Fruit fly (Drosophila melanogaster) Kc167 (cell line): ENCODE data around the gene Alp12.

Source experiments
- Myc ChIP-seq: fragments of >200 bp; optimal IDR thresholded peaks from 2 replicates; lab custom pipeline; 2017; ENCODE audit warnings: missing external identifiers
- Sin3A ChIP-seq: fragments of >200 bp; optimal IDR thresholded peaks from 2 replicates; lab custom pipeline; 2018; ENCODE audit warnings: missing external identifiers
- h ChIP-seq: fragments of >200 bp; optimal IDR thresholded peaks from 3 replicates; lab custom pipeline; 2018; ENCODE audit warnings: missing external identifiers
- insv ChIP-seq: fragments of >200 bp; optimal IDR thresholded peaks from 3 replicates; lab custom pipeline; 2018; ENCODE audit warnings: missing external identifiers
- psq ChIP-seq: fragments of >200 bp; optimal IDR thresholded peaks from 2 replicates; lab custom pipeline; 2017; ENCODE audit warnings: missing external identifiers
- ttk ChIP-seq: sonication (Bioruptor generic); optimal IDR thresholded peaks from 2 replicates; lab custom pipeline; 2017; ENCODE audit warnings: missing external identifiers

Alp12 gene

DNA sequence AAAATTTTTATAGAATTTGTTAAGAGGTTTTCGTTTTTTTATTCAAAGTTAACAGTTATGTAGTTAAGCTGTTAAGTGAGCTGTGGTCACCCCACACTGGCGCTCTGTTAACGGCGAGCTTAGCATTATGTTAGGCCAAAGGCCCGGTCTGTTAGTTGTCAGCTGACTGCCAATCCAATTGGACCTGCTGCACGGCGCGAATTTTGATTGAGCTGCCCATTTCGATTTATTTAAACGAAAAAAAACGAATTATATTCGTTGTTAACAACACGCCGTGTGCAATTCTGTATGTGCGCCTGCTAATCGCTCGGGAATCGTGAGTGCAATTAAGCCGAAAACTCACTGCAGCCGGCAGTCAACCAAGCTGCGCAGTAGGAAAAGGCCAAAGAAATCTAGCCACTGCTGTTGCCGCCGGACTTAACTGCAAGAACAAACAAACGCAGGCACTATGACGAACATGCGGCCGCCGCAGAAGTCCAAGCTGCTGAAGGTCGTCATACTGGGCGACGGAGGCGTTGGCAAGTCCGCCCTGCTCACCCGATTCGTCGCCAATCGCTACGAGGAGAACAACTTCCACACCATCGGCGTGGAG, 8.7 kb downstream of the Alp12 start, which contains the start of gene Rab9:
Rab9 (plus strand) TSS at position 151 of the 592 bp plus-strand sequence.
- TF ChIP-seq insv (lab: Kevin White, UChicago) = no peak
- no peak for TF ChIP-seq psq
- TF ChIP-seq Myc = no peak
- no peak for TF ChIP-seq ttk (lab: Kevin White, UChicago)
- no peak for TF ChIP-seq h (lab: Kevin White, UChicago)
- no peak for TF ChIP-seq Sin3A (lab: Kevin White, UChicago)

DNA sequence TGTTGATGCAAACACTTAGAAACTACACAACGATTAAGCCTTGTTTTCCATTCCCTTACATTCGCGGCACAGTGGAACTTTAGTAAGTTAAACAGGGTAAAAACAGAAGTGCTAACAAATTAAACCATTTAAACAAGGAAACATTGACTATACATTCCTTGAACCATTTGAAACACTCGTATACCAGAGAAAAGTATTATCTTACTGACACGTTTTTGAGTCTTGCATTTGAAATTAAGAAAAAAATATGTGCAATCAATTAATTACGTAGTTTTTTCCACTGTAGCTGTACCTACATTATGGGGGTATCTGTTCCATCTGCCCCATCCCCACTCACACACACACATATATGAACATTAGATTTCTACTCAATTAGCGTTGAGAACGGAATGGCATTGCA, 9.4 kb downstream of the Alp12 start:
- TF ChIP-seq Myc = no peak
- no peak for TF ChIP-seq ttk (lab: Kevin White, UChicago)
- TF ChIP-seq psq = no peak
- no peak for TF ChIP-seq Sin3A (lab: Kevin White, UChicago)
- no peak for TF ChIP-seq insv (lab: Kevin White, UChicago)
- no peak for TF ChIP-seq h (lab: Kevin White, UChicago)

DNA sequence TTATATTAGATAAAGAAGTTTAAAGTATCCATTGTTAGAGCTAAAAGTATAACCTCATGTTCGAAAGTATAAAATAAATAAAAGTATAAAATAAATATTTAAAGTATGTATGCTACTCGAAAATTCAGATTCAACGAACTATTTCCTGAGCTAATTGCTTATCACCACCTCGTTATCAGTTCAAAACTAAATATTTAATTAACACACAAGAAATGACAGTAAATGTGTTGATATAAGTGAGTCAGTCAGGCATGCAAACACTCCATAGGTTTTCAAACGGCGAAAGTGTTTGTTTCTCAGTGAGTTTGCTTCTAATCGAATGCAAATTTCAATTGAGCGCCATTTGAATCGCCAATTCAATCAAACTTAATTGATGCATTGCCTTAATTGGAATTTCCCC, 10.4 kb downstream of the Alp12 start:
- TF ChIP-seq ttk (lab: Kevin White, UChicago) (no peak), Myc (no peak), insv (lab: Kevin White, UChicago) (no peak), h (lab: Kevin White, UChicago) (no peak), psq (no peak), Sin3A (lab: Kevin White, UChicago) (no peak)

DNA sequence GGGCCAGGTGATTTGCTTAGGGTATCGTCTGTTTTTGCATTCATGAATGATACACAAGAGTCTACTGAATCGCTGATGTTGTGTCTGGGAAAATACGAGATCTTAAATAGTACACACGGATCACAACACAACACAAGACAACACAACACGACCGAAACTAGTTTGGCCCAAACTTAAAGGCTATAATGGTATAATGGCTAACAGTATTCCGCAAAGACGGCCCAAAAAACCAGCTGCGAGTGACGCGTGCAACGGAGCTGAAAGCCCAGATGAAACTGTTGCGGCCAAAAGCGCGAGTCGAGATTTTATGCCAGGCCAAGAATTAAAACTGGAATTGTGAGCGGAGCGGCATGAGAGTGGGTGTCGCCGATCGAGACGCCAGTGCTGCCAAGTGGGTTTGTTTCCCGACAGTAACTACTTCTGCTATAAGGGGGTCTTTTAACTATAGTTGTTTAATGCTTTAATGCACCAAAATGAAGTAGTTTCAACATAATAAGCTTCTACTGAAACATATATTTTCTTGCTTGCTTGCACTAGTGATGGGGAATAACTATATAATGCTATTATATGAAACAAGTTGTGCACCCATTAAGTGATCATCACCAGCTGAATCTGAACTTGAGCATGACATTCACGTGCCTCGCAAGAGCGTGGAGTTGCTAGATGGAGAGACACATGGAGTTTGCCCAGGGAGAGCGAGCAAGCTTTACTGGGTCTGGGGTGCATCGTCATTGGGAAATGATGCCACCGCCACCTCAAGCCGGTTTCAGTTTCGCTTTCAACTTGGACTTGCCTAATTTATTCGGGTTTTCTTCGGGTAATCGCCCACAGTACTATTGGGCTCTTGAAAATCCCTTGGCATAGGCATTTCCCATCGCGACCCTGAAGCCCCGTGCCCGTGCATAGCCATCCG, 15.1 kb downstream of the Alp12 start:
- no peak for TF ChIP-seq psq
- TF ChIP-seq Myc = no peak
- TF ChIP-seq insv (lab: Kevin White, UChicago) = no peak
- TF ChIP-seq Sin3A (lab: Kevin White, UChicago) = no peak
- TF ChIP-seq h (lab: Kevin White, UChicago) = no peak
- no peak for TF ChIP-seq ttk (lab: Kevin White, UChicago)

DNA sequence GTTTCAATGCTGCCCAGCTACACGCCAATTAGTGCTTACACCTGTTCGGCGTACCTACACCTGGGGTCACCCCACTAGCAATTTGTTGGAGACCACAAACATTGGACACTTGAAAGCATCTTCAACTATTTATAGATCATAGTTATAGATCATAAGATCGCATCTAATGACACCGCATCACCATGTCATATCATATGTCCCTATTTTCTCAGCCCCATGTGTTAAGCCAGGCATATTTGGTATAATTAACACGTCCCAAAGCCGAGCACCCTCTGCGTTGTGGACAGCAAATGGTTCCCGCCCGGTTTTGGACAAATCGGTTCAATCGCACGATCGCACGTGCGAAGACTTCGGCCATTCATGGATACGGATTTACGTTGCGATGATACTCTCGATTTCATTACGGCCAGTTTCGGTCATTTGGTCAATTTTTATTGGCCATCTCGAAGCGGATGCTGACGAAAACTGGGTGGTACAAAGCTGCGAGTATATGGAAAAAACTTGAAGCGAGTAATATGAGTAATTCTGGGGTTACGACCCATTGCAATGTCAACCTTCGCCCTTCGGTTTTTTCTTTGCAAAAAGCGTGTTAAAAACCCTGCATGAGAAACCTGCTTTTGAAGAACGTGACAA, 15.9 kb downstream of the Alp12 start:
- TF ChIP-seq Myc (no peak), h (lab: Kevin White, UChicago) (no peak), psq (no peak), insv (lab: Kevin White, UChicago) (no peak), ttk (lab: Kevin White, UChicago) (no peak), Sin3A (lab: Kevin White, UChicago) (no peak)

DNA sequence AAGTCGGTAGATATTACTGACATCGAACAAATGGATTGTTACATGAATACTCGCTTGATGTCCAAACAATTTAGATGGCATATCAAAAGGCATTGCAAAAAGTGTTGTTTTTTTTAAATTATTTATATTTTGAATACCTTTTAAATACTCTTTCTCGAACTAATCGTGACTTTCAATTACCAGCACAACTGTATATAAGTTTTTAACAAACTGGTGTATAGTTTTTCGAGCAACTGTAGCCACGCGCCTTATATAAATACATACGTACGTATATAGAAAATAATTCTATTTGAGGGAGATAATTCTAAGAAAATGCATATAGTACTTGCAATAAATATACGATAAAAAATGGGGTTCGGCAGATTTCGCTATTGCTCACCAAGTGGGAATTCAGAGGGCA, 16.4 kb downstream of the Alp12 start:
- TF ChIP-seq Sin3A (lab: Kevin White, UChicago) = no peak
- no peak for TF ChIP-seq psq
- TF ChIP-seq h (lab: Kevin White, UChicago) = no peak
- TF ChIP-seq insv (lab: Kevin White, UChicago) = no peak
- TF ChIP-seq ttk (lab: Kevin White, UChicago) = no peak
- TF ChIP-seq Myc = no peak

DNA sequence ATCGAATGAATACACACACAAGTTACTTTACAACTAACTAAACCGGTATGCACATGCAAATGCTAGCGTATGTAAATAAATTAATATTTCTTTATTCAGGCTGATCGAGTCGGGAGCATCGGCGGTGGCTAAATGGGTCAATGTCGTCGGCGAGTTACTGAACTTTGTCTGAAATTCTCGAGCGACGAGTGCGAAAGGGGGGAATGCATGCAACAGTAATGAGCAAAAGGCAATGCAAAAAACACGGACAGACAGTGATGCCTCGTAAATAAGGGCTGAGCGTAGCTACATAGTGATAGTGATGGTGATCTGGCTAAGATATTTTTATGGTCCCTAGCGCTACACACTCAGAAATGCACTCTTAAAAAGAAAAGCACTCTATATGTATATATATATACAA, 16.9 kb downstream of the Alp12 start:
- no peak for TF ChIP-seq Myc
- no peak for TF ChIP-seq ttk (lab: Kevin White, UChicago)
- TF ChIP-seq psq = no peak
- TF ChIP-seq h (lab: Kevin White, UChicago) = no peak

DNA sequence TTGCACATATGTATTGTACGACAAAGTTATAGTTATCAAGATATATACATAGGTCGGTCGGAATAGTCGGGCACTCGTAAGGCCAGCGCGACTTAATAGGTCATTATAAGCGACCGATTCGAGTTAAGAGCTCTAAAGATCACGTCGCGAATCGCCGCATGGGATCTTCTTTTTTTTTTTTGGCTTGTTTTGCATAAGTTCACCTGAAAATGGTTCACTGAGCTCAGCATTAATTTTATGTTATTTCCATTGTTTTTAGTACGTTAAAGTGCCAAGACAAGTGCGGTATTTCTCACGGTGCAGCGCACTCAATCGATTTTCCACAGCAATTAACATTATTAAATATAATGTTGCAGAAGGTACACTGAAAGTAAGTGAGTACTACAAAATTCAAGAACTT, 17.5 kb downstream of the Alp12 start:
- no peak for TF ChIP-seq Myc
- no peak for TF ChIP-seq ttk (lab: Kevin White, UChicago)
- TF ChIP-seq Sin3A (lab: Kevin White, UChicago) = no peak
- TF ChIP-seq psq = no peak
- TF ChIP-seq h (lab: Kevin White, UChicago) = no peak
- TF ChIP-seq insv (lab: Kevin White, UChicago) = no peak

DNA sequence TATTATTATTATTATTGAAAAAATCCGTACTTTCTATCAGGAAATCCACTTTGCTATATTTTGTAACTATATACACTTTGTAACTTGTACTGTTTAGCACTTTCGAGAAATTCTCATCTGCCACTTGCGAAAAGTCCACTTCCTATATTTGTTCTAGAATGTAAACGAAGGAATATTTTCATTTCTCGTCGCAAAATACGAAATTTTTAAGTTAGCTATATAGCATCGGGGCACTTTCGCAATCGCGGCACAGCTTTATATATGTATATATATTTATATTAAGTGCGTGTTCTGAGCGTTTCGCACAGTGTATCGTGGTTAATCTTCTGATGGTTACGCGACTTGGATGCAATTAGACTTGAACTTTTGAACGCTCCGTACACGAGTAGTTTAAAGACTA, 17.9 kb downstream of the Alp12 start, which contains the start of gene RanGAP:
RanGAP (plus strand) TSS at position 169 of the 400 bp plus-strand sequence.
- TF ChIP-seq h (lab: Kevin White, UChicago) (no peak), Sin3A (lab: Kevin White, UChicago) (no peak), Myc (no peak), psq (no peak), insv (lab: Kevin White, UChicago) (no peak), ttk (lab: Kevin White, UChicago) (no peak)

DNA sequence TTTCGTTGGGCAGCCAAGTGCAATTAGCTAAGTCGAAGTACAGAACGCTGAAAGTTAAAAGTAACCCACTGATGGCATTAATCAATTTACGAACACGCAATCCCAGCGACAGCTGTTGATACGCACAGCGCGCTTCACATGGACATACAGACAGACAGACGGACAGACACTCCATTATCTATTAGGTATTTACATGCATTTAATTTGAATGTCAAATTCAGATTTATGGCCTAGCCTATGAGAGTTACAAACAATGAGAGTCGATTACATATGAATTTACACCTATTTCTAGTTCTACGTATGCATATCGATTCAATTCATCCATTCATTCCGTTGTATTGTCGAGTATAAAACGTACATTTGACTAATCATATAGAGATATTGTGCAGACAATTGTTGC, 18.8 kb downstream of the Alp12 start, which contains the start of gene CG10237:
CG10237 (minus strand) TSS at position 101 of the 400 bp plus-strand sequence.
- TF ChIP-seq h (lab: Kevin White, UChicago) (no peak), insv (lab: Kevin White, UChicago) (no peak)

DNA sequence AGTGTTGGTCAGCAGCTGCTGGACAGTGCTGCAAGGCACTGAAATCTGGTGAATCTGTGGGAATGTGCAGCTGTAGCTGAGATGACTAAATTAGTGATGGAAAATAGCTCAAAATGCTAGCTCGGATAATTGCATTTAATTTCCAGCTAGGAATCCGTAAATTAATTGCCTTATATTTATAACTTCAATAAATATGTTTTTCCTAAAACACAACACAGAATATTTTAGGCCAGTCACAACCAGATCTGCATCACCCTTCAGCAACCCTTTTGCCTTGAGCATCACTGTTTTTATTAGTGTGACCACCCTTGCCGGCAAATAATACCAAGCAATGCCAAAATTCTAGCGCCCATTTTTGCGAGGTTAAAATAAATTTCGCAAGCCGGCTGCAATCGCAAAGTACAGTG, 20.9 kb downstream of the Alp12 start, which contains the start of gene Hs2st:
Hs2st (minus strand) TSS at position 17 of the 407 bp plus-strand sequence.
- no peak for TF ChIP-seq psq
- TF ChIP-seq insv (lab: Kevin White, UChicago) = no peak
- no peak for TF ChIP-seq Myc
- TF ChIP-seq h (lab: Kevin White, UChicago) = no peak
- TF ChIP-seq Sin3A (lab: Kevin White, UChicago) = no peak
- no peak for TF ChIP-seq ttk (lab: Kevin White, UChicago)
